6 worm cellular contexts compared by ENCODE assay signal in genomic region chrIV:11288965-11289364, ce11.
TF ChIP-seq lines count a peak whose summit lies in the region.

No protein-coding gene starts in this region.

TF ChIP-seq in whole organism, L1 larva, 84 proteins besides CTCF, POLR2A, EP300 and RAD21:
- no peak for TF ChIP-seq elt-3 (tag; optimal IDR thresholded peaks at IDR 0.05; lab: Kevin White, UChicago)
- no peak for TF ChIP-seq swsn-7 (tag; optimal IDR thresholded peaks at IDR 0.05; lab: Kevin White, UChicago)
- no peak for TF ChIP-seq lir-3 (tag; optimal IDR thresholded peaks at IDR 0.05; lab: Kevin White, UChicago; ENCODE audit: poor library complexity)
- TF ChIP-seq elt-2 (tag; optimal IDR thresholded peaks at IDR 0.05; lab: Kevin White, UChicago), result peak; percentile 91
- peak; percentile 83 for TF ChIP-seq pqm-1 (tag; optimal IDR thresholded peaks at IDR 0.05; lab: Kevin White, UChicago)
- no peak for TF ChIP-seq hlh-17 (GFP tag; optimal IDR thresholded peaks at IDR 0.05; lab: Kevin White, UChicago; ENCODE audit: borderline replicate concordance)
- no peak for TF ChIP-seq fkh-4 (tag; optimal IDR thresholded peaks at IDR 0.05; lab: Kevin White, UChicago; ENCODE audit: borderline replicate concordance)
- TF ChIP-seq ceh-82 (tag; optimal IDR thresholded peaks at IDR 0.05; lab: Kevin White, UChicago), result no peak
- peak in 1 of 2 experiments; percentile 46 for TF ChIP-seq lin-35 (GFP tag; optimal IDR thresholded peaks at IDR 0.05; lab: Kevin White, UChicago)
- TF ChIP-seq lin-14 (GFP tag; optimal IDR thresholded peaks at IDR 0.05; lab: Kevin White, UChicago), result peak; percentile 6

TF ChIP-seq in whole organism, L2 larva, 48 proteins besides CTCF, POLR2A, EP300 and RAD21 (continues in another document):
- TF ChIP-seq ceh-82 (tag; optimal IDR thresholded peaks at IDR 0.05; lab: Kevin White, UChicago), result no peak
- TF ChIP-seq nhr-129 (tag; optimal IDR thresholded peaks at IDR 0.05; lab: Kevin White, UChicago), result no peak
- TF ChIP-seq sma-9 (GFP tag; optimal IDR thresholded peaks at IDR 0.05; lab: Kevin White, UChicago), result peak; percentile 20
- no peak for TF ChIP-seq sma-9 (tag; optimal IDR thresholded peaks at IDR 0.05; lab: Kevin White, UChicago)
- TF ChIP-seq F13H6.1 (tag; optimal IDR thresholded peaks at IDR 0.05; lab: Kevin White, UChicago), result no peak
- peak; percentile 45 for TF ChIP-seq gmeb-1 (tag; optimal IDR thresholded peaks at IDR 0.05; lab: Kevin White, UChicago)
- no peak for TF ChIP-seq sem-4 (tag; optimal IDR thresholded peaks at IDR 0.05; lab: Kevin White, UChicago)
- no peak for TF ChIP-seq dmd-4 (tag; optimal IDR thresholded peaks at IDR 0.05; lab: Kevin White, UChicago)
- no peak for TF ChIP-seq zag-1 (tag; optimal IDR thresholded peaks at IDR 0.05; lab: Kevin White, UChicago)
- peak; percentile 98 for TF ChIP-seq fos-1 (tag; optimal IDR thresholded peaks at IDR 0.05; lab: Kevin White, UChicago)
- TF ChIP-seq crh-2 (tag; optimal IDR thresholded peaks at IDR 0.05; lab: Kevin White, UChicago), result peak; percentile 58
- TF ChIP-seq nhr-11 (tag; optimal IDR thresholded peaks at IDR 0.05; lab: Kevin White, UChicago), result no peak
- no peak for TF ChIP-seq aly-2 (tag; optimal IDR thresholded peaks at IDR 0.05; lab: Kevin White, UChicago)
- peak; percentile 23 for TF ChIP-seq skn-1 (tag; optimal IDR thresholded peaks at IDR 0.05; lab: Kevin White, UChicago)
- no peak for TF ChIP-seq unc-62 (GFP tag; optimal IDR thresholded peaks at IDR 0.05; lab: Kevin White, UChicago)
- TF ChIP-seq ztf-4 (tag; optimal IDR thresholded peaks at IDR 0.05; lab: Kevin White, UChicago), result no peak
- no peak for TF ChIP-seq C34F6.9 (tag; optimal IDR thresholded peaks at IDR 0.05; lab: Kevin White, UChicago)

TF ChIP-seq in whole organism, L3 larva, 47 proteins besides CTCF, POLR2A, EP300 and RAD21 (continues in another document):
- TF ChIP-seq nfya-1 (tag; optimal IDR thresholded peaks at IDR 0.05; lab: Kevin White, UChicago; ENCODE audit: insufficient read depth) (no peak), ceh-82 (tag; optimal IDR thresholded peaks at IDR 0.05; lab: Kevin White, UChicago) (no peak), sea-2 (GFP tag; optimal IDR thresholded peaks at IDR 0.05; lab: Kevin White, UChicago) (no peak), ama-1 (optimal IDR thresholded peaks at IDR 0.05; lab: Kevin White, UChicago) (no peak), daf-12 (tag; optimal IDR thresholded peaks at IDR 0.05; lab: Kevin White, UChicago) (no peak), snpc-4 (tag; optimal IDR thresholded peaks at IDR 0.05; lab: Kevin White, UChicago) (no peak), lin-39 (tag; optimal IDR thresholded peaks at IDR 0.05; lab: Kevin White, UChicago) (no peak), nhr-67 (tag; optimal IDR thresholded peaks at IDR 0.05; lab: Kevin White, UChicago) (no peak), fkh-10 (GFP tag; optimal IDR thresholded peaks at IDR 0.05; lab: Kevin White, UChicago) (no peak), ztf-4 (tag; optimal IDR thresholded peaks at IDR 0.05; lab: Kevin White, UChicago) (no peak), aly-2 (tag; optimal IDR thresholded peaks at IDR 0.05; lab: Kevin White, UChicago) (no peak), ceh-16 (tag; optimal IDR thresholded peaks at IDR 0.05; lab: Kevin White, UChicago) (no peak), elt-1 (tag; optimal IDR thresholded peaks at IDR 0.05; lab: Kevin White, UChicago) (no peak), mdl-1 (tag; optimal IDR thresholded peaks at IDR 0.05; lab: Kevin White, UChicago) (no peak), elt-2 (tag; optimal IDR thresholded peaks at IDR 0.05; lab: Kevin White, UChicago) (peak; percentile 97), unc-39 (tag; optimal IDR thresholded peaks at IDR 0.05; lab: Kevin White, UChicago) (no peak), pqm-1 (tag; optimal IDR thresholded peaks at IDR 0.05; lab: Kevin White, UChicago) (peak; percentile 90), ceh-9 (tag; optimal IDR thresholded peaks at IDR 0.05; lab: Kevin White, UChicago) (no peak)

TF ChIP-seq in whole organism, L4 larva, 104 proteins besides CTCF, POLR2A, EP300 and RAD21 (continues in another document):
- TF ChIP-seq tra-1 (GFP tag; IDR thresholded peaks at IDR 0.05; lab: Robert Waterston, UW) (peak; percentile 62), hmg-1.1 (GFP tag; IDR thresholded peaks at IDR 0.05; lab: Robert Waterston, UW) (no peak), pqm-1 (tag; optimal IDR thresholded peaks at IDR 0.05; lab: Kevin White, UChicago) (peak; percentile 99), set-16 (GFP tag; IDR thresholded peaks at IDR 0.05; lab: Robert Waterston, UW) (no peak), nhr-77 (tag; optimal IDR thresholded peaks at IDR 0.05; lab: Kevin White, UChicago) (peak; percentile 84), cey-2 (tag; optimal IDR thresholded peaks at IDR 0.05; lab: Kevin White, UChicago; ENCODE audit: borderline replicate concordance, insufficient read depth) (no peak), zip-2 (tag; optimal IDR thresholded peaks at IDR 0.05; lab: Kevin White, UChicago) (no peak), hlh-30 (tag; optimal IDR thresholded peaks at IDR 0.05; lab: Kevin White, UChicago; ENCODE audit: insufficient read depth) (peak; percentile 33), dmd-6 (GFP tag; IDR thresholded peaks at IDR 0.05; lab: Robert Waterston, UW) (peak; percentile 80), F49E8.2 (tag; optimal IDR thresholded peaks at IDR 0.05; lab: Kevin White, UChicago; ENCODE audit: borderline replicate concordance) (no peak), ceh-82 (tag; optimal IDR thresholded peaks at IDR 0.05; lab: Kevin White, UChicago) (no peak), mes-2 (tag; optimal IDR thresholded peaks at IDR 0.05; lab: Kevin White, UChicago; ENCODE audit: poor library complexity, severe bottlenecking) (peak; percentile 6), madf-9 (GFP tag; conservative IDR thresholded peaks at IDR 0.05; lab: Robert Waterston, UW) (no peak), nhr-25 (tag; optimal IDR thresholded peaks at IDR 0.05; lab: Kevin White, UChicago; ENCODE audit: borderline replicate concordance, insufficient read depth) (no peak), F37D6.2 (tag; optimal IDR thresholded peaks at IDR 0.05; lab: Kevin White, UChicago) (no peak), dmd-8 (GFP tag; IDR thresholded peaks at IDR 0.05; lab: Robert Waterston, UW) (no peak), lin-38 (GFP tag; IDR thresholded peaks at IDR 0.05; lab: Robert Waterston, UW) (no peak)

TF ChIP-seq in whole organism, late embryonic, 69 proteins besides CTCF, POLR2A, EP300 and RAD21:
- no peak for TF ChIP-seq F13H6.1 (tag; optimal IDR thresholded peaks at IDR 0.05; lab: Kevin White, UChicago)
- TF ChIP-seq odd-2 (tag; optimal IDR thresholded peaks at IDR 0.05; lab: Kevin White, UChicago), result no peak
- peak; percentile 54 for TF ChIP-seq elt-2 (tag; optimal IDR thresholded peaks at IDR 0.05; lab: Kevin White, UChicago)
- TF ChIP-seq madf-2 (tag; optimal IDR thresholded peaks at IDR 0.05; lab: Kevin White, UChicago), result no peak

TF ChIP-seq in whole organism, young adult, 124 proteins besides CTCF, POLR2A, EP300 and RAD21:
- TF ChIP-seq gei-17 (GFP tag; optimal IDR thresholded peaks at IDR 0.05; lab: Kevin White, UChicago) (no peak), F39B2.1 (GFP tag; IDR thresholded peaks at IDR 0.05; lab: Robert Waterston, UW) (no peak), madf-3 (GFP tag; IDR thresholded peaks at IDR 0.05; lab: Robert Waterston, UW) (no peak), tbp1 (GFP tag; optimal IDR thresholded peaks at IDR 0.05; lab: Kevin White, UChicago) (peak; percentile 21), bed-1 (GFP tag; IDR thresholded peaks at IDR 0.05; lab: Robert Waterston, UW) (no peak), nhr-80 (tag; optimal IDR thresholded peaks at IDR 0.05; lab: Kevin White, UChicago) (peak; percentile 91), cebp-1 (GFP tag; IDR thresholded peaks at IDR 0.05; lab: Robert Waterston, UW) (no peak), cebp-1 (tag; optimal IDR thresholded peaks at IDR 0.05; lab: Kevin White, UChicago) (peak; percentile 32), rpc-1 (optimal IDR thresholded peaks at IDR 0.05; lab: Kevin White, UChicago) (no peak), rpc-1 (tag; optimal IDR thresholded peaks at IDR 0.05; lab: Kevin White, UChicago) (no peak), ets-4 (GFP tag; optimal IDR thresholded peaks at IDR 0.05; lab: Kevin White, UChicago) (peak; percentile 46), dox-1 (GFP tag; IDR thresholded peaks at IDR 0.05; lab: Robert Waterston, UW) (peak; percentile 62)
